Worm (Caenorhabditis elegans): Measurements from ENCODE around the gene T19D12.4.

- TF ChIP-seq fkh-10 (GFP tag; optimal IDR thresholded peaks at IDR 0.05): peak; percentile 78
- TF ChIP-seq saeg-2 (GFP tag; IDR thresholded peaks at IDR 0.05): peak; percentile 78
- TF ChIP-seq snpc-4 (tag; optimal IDR thresholded peaks at IDR 0.05): no peak
- TF ChIP-seq lin-13 (GFP tag; optimal IDR thresholded peaks at IDR 0.05): peak; percentile 92
- peak; percentile 57 for TF ChIP-seq nhr-6 (tag; optimal IDR thresholded peaks at IDR 0.05)
- peak; percentile 84 for TF ChIP-seq F49E8.2 (tag; optimal IDR thresholded peaks at IDR 0.05; ENCODE audit: borderline replicate concordance)
- TF ChIP-seq lir-3 (tag; optimal IDR thresholded peaks at IDR 0.05): peak; percentile 7
- peak; percentile 94 for TF ChIP-seq pha-4 (GFP tag; IDR thresholded peaks at IDR 0.05)
- peak; percentile 79 for TF ChIP-seq pha-4 (tag; optimal IDR thresholded peaks at IDR 0.05)
- TF ChIP-seq nhr-76 (tag; optimal IDR thresholded peaks at IDR 0.05): peak; percentile 55
- TF ChIP-seq nhr-77 (tag; optimal IDR thresholded peaks at IDR 0.05): peak; percentile 96
- TF ChIP-seq spr-1 (tag; optimal IDR thresholded peaks at IDR 0.05): peak; percentile 81
- peak; percentile 98 for TF ChIP-seq dve-1 (tag; optimal IDR thresholded peaks at IDR 0.05; ENCODE audit: insufficient read depth)
- peak; percentile 95 for TF ChIP-seq nhr-11 (tag; optimal IDR thresholded peaks at IDR 0.05)
These were observed 42.2 kb upstream of the T19D12.4 start, which contains the start of gene icd-1 for ce11 chrII:6588605-6589292.
